Worm (Caenorhabditis elegans): ENCODE measurements around the gene T12A7.2.

ce11 chrIV:11745340-11745739, 15.6 kb downstream of the T12A7.2 start, which contains the start of gene gem-4:
- TF ChIP-seq him-1 (tag; optimal IDR thresholded peaks at IDR 0.05) (no peak), W03F9.2 (tag; optimal IDR thresholded peaks at IDR 0.05) (no peak)

Measured in whole organism, L4/young adult.